Fruit fly (Drosophila melanogaster) whole organism, embryonic: ENCODE results near the gene CG33772.

ENCODE experiments used
- Aef1 ChIP-seq: fragments of 200-800 bp; sonication (Bioruptor generic); IDR thresholded peaks from 3 replicates; pipeline ENCODE4 v1.3.6; 2022; ENCODE audit warnings: missing biosample characterization, missing genetic modification characterization
- Nf-YC ChIP-seq: fragments of 200-800 bp; optimal IDR thresholded peaks from 3 replicates; lab custom pipeline; 2019; ENCODE audit warnings: missing biosample characterization, mild to moderate bottlenecking, missing genetic modification characterization, moderate library complexity

dm6 chr3L:22634111-22634510, 18.2 kb downstream of the CG33772 start:
- TF ChIP-seq Nf-YC (no peak), Aef1 (GFP tag; lab: Robert Waterston, UW) (no peak)
